Worm (Caenorhabditis elegans): ENCODE measurements around the gene T21E8.7.
A peak's percentile ranks its signal among the peaks of the same experiment; 100 is the strongest.

The T21E8.7 gene

DNA sequence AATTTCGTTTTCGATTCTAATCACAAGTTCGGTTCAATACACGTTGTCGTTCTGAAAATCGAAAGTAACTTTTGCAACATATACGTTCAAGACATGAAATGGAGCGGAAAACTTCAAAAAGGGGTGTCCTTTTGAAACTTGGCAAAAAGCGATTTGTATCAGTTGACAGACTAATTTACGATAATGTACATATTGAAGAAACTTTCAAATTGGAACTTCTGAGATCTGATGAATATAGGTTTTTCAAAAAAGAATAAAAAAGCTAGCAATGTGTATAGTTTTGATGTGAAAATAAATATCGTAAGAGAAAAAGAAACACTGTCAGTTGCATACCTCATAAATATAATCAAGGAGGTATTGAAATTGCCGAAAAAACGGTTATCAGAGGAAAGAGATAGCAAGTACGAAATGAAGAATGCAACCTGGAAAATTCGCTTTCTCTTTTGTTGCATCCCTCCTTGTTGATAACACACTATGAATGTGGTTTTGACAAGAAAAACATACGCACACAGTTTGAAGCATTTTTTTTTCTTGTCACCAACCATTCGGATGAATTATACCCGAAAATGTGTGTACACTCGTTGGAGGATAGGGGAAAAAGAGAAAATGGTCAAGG lies 45.8 kb downstream of the T21E8.7 start, which contains the start of gene dgn-1:
TSS of gene dgn-1 (minus strand) at position 51 of the 616 bp plus-strand sequence.
- TF ChIP-seq dmd-9 (GFP tag; IDR thresholded peaks at IDR 0.05) (no peak), pha-4 (GFP tag; IDR thresholded peaks at IDR 0.05) (no peak), pha-4 (tag; optimal IDR thresholded peaks at IDR 0.05) (no peak), hlh-30 (tag; optimal IDR thresholded peaks at IDR 0.05; ENCODE audit: insufficient read depth) (no peak), egl-27 (tag; optimal IDR thresholded peaks at IDR 0.05) (no peak), ces-1 (GFP tag; optimal IDR thresholded peaks at IDR 0.05) (no peak), nhr-41 (GFP tag; IDR thresholded peaks at IDR 0.05) (no peak), saeg-2 (GFP tag; IDR thresholded peaks at IDR 0.05) (no peak), dmd-6 (GFP tag; IDR thresholded peaks at IDR 0.05) (0 out of 2 replicates have a peak, but pooled peaks have one; percentile 12), mdt-29 (GFP tag; IDR thresholded peaks at IDR 0.05) (no peak), aha-1 (tag) (peak; percentile 47), Y48G9A.11 (GFP tag; IDR thresholded peaks at IDR 0.05) (no peak), F49E8.2 (tag; optimal IDR thresholded peaks at IDR 0.05; ENCODE audit: borderline replicate concordance) (no peak), aly-2 (tag; optimal IDR thresholded peaks at IDR 0.05) (no peak), daf-16 (GFP tag; optimal IDR thresholded peaks at IDR 0.05) (no peak), daf-16 (tag; optimal IDR thresholded peaks at IDR 0.05) (no peak), nhr-28 (tag; optimal IDR thresholded peaks at IDR 0.05) (peak; percentile 42), D1046.2 (GFP tag; IDR thresholded peaks at IDR 0.05) (no peak), ceh-62 (tag; optimal IDR thresholded peaks at IDR 0.05) (no peak), nhr-76 (tag; optimal IDR thresholded peaks at IDR 0.05) (no peak), zfp-2 (tag; optimal IDR thresholded peaks at IDR 0.05) (no peak), pqm-1 (tag; optimal IDR thresholded peaks at IDR 0.05) (peak; percentile 30), lin-39 (tag; optimal IDR thresholded peaks at IDR 0.05) (no peak), ceh-44 (GFP tag; IDR thresholded peaks at IDR 0.05) (no peak), hlh-11 (tag; optimal IDR thresholded peaks at IDR 0.05) (peak; percentile 27), mdl-1 (tag; optimal IDR thresholded peaks at IDR 0.05) (no peak), zag-1 (tag; optimal IDR thresholded peaks at IDR 0.05) (no peak), zip-11 (GFP tag; IDR thresholded peaks at IDR 0.05) (no peak), madf-5 (GFP tag; IDR thresholded peaks at IDR 0.05) (no peak), mep-1 (tag; optimal IDR thresholded peaks at IDR 0.05) (no peak), lsy-2 (tag; optimal IDR thresholded peaks at IDR 0.05) (no peak), snpc-1.2 (GFP tag; IDR thresholded peaks at IDR 0.05) (no peak), lin-38 (GFP tag; IDR thresholded peaks at IDR 0.05) (no peak), jun-1 (tag; optimal IDR thresholded peaks at IDR 0.05) (no peak), zip-2 (tag; optimal IDR thresholded peaks at IDR 0.05) (no peak), unc-130 (GFP tag; optimal IDR thresholded peaks at IDR 0.05) (no peak), hif-1 (tag; optimal IDR thresholded peaks at IDR 0.05) (no peak)

DNA sequence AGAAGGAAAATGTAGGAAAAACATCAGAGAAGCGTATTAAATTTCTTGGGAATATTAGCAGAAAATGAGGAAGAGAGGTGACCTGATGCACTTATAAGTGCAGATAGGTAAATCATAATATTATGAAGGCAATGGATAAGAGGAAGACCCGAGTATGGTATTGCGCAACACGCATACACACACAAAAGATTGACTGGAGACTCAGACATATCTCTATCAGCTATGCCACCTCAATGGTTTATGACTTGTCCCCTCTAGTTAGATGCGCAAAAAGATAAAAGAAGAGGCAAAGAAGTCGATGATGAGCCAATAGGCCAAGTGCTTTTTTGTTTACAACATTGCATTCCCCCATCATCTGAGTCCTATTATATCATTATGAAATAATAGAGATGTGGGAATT lies 48.8 kb downstream of the T21E8.7 start:
- TF ChIP-seq ceh-62 (tag; optimal IDR thresholded peaks at IDR 0.05) (no peak), cey-2 (tag; optimal IDR thresholded peaks at IDR 0.05; ENCODE audit: borderline replicate concordance, insufficient read depth) (no peak), mdt-29 (GFP tag; IDR thresholded peaks at IDR 0.05) (no peak), gei-8 (GFP tag; optimal IDR thresholded peaks at IDR 0.05) (no peak), madf-9 (GFP tag; conservative IDR thresholded peaks at IDR 0.05) (no peak), daf-8 (GFP tag; IDR thresholded peaks at IDR 0.05) (no peak), attf-4 (tag; optimal IDR thresholded peaks at IDR 0.05) (no peak), daf-16 (GFP tag; optimal IDR thresholded peaks at IDR 0.05) (no peak), daf-16 (tag; optimal IDR thresholded peaks at IDR 0.05) (no peak), Y105C5A.15 (GFP tag; IDR thresholded peaks at IDR 0.05) (no peak), dmd-6 (GFP tag; IDR thresholded peaks at IDR 0.05) (no peak), F10B5.3 (tag; optimal IDR thresholded peaks at IDR 0.05) (no peak)

Measured in whole organism, L4 larva.